Worm (Caenorhabditis elegans) whole organism, L4 larva: Measurements from ENCODE around the gene F14D2.19.

Source experiments
- F10B5.3 ChIP-seq: sonication (generic microtip); optimal IDR thresholded peaks from 2 replicates; lab custom pipeline; 2016; ENCODE audit warnings: mild to moderate bottlenecking, missing genetic modification characterization, missing compliant biosample characterization
- F37D6.2 ChIP-seq: sonication (generic microtip); optimal IDR thresholded peaks from 2 replicates; lab custom pipeline; 2016; ENCODE audit warnings: mild to moderate bottlenecking, missing genetic modification characterization, missing compliant biosample characterization
- R02D3.7 ChIP-seq: fragments of 150-350 bp; sonication (generic microtip); optimal IDR thresholded peaks from 3 replicates; lab custom pipeline; 2014; ENCODE audit warnings: missing biosample characterization, missing genetic modification characterization
- Y105C5A.15 ChIP-seq: fragments of 200-800 bp; sonication (Bioruptor generic); IDR thresholded peaks from 2 replicates; pipeline ENCODE4 v1.3.6; 2022; ENCODE audit warnings: missing genetic modification characterization, missing compliant biosample characterization
- Y48G9A.11 ChIP-seq: fragments of 200-800 bp; sonication (Bioruptor generic); IDR thresholded peaks from 2 replicates; pipeline ENCODE4 v1.3.6; 2022; ENCODE audit warnings: missing genetic modification reagents, missing genetic modification characterization, missing compliant biosample characterization
- ama-1 ChIP-seq: fragments of 150-350 bp; optimal IDR thresholded peaks from 2 replicates; lab custom pipeline; 2014; ENCODE audit warnings: inconsistent platforms, mixed read lengths
- arid-1 ChIP-seq: fragments of 200-800 bp; sonication (Bioruptor generic); conservative IDR thresholded peaks from 2 replicates; pipeline ENCODE4 v1.3.6; 2022; ENCODE audit warnings: missing genetic modification reagents, missing genetic modification characterization, missing compliant biosample characterization
- attf-4 ChIP-seq: sonication (generic microtip); optimal IDR thresholded peaks from 3 replicates; lab custom pipeline; 2017; ENCODE audit warnings: missing biosample characterization, missing genetic modification characterization
- ceh-20 ChIP-seq: fragments of 200-800 bp; sonication (Bioruptor generic); IDR thresholded peaks from 2 replicates; pipeline ENCODE4 v1.3.6; 2022; ENCODE audit warnings: missing genetic modification reagents, missing genetic modification characterization, missing compliant biosample characterization
- ceh-44 ChIP-seq: fragments of 200-800 bp; sonication (Bioruptor generic); IDR thresholded peaks from 2 replicates; pipeline ENCODE4 v1.3.6; 2022; ENCODE audit warnings: missing genetic modification reagents, missing genetic modification characterization, missing compliant biosample characterization
- ceh-62 ChIP-seq: sonication (generic microtip); optimal IDR thresholded peaks from 2 replicates; lab custom pipeline; 2017; ENCODE audit warnings: missing biosample characterization, missing genetic modification characterization
- daf-12 ChIP-seq: fragments of 150-350 bp; optimal IDR thresholded peaks from 2 replicates; lab custom pipeline; 2014; ENCODE audit warnings: missing biosample characterization, missing genetic modification reagents, missing genetic modification characterization
- daf-16 ChIP-seq, 3 experiments: sonication (generic microtip); optimal IDR thresholded peaks; 2 replicates each; lab custom pipeline; 2016 to 2017; ENCODE audit warnings: missing genetic modification characterization in 3 of 3, missing genetic modification reagents in 3 of 3, mild to moderate bottlenecking in 2 of 3, missing compliant biosample characterization in 2 of 3, missing biosample characterization in 1 of 3, moderate library complexity in 1 of 3
- daf-19 ChIP-seq: fragments of 200-800 bp; sonication (Bioruptor generic); conservative IDR thresholded peaks from 2 replicates; pipeline ENCODE4 v1.3.6; 2022; ENCODE audit warnings: missing genetic modification characterization, missing compliant biosample characterization
- dmd-6 ChIP-seq: fragments of 200-800 bp; sonication (Bioruptor generic); IDR thresholded peaks from 2 replicates; pipeline ENCODE4 v1.3.6; 2022; ENCODE audit warnings: missing genetic modification reagents, missing genetic modification characterization, missing compliant biosample characterization
- dmd-9 ChIP-seq: fragments of 200-800 bp; sonication (Bioruptor generic); IDR thresholded peaks from 2 replicates; pipeline ENCODE4 v1.3.6; 2022; ENCODE audit warnings: missing genetic modification reagents, missing genetic modification characterization, missing compliant biosample characterization
- dpl-1 ChIP-seq: fragments of 150-350 bp; optimal IDR thresholded peaks from 2 replicates; lab custom pipeline; 2014; ENCODE audit warnings: missing biosample characterization, missing genetic modification reagents, missing genetic modification characterization
- duxl-1 ChIP-seq: sonication (generic microtip); optimal IDR thresholded peaks from 2 replicates; lab custom pipeline; 2016; ENCODE audit warnings: mild to moderate bottlenecking, missing genetic modification characterization, moderate library complexity, missing compliant biosample characterization; ENCODE audit not compliant: poor library complexity
- dve-1 ChIP-seq: sonication (generic microtip); optimal IDR thresholded peaks from 2 replicates; lab custom pipeline; 2017; ENCODE audit warnings: antibody characterized with exemption, mild to moderate bottlenecking, missing genetic modification characterization, missing compliant biosample characterization; ENCODE audit not compliant: insufficient read depth
- fkh-10 ChIP-seq: fragments of 150-350 bp; optimal IDR thresholded peaks from 2 replicates; lab custom pipeline; 2014; ENCODE audit warnings: missing biosample characterization, missing genetic modification reagents, missing genetic modification characterization
- fos-1 ChIP-seq: fragments of 150-350 bp; optimal IDR thresholded peaks from 2 replicates; lab custom pipeline; 2014; ENCODE audit warnings: missing biosample characterization, missing genetic modification characterization
- hif-1 ChIP-seq, 2 experiments: sonication (generic microtip); optimal IDR thresholded peaks; 2 replicates each; lab custom pipeline; 2016 to 2017; ENCODE audit warnings: missing compliant biosample characterization in 2 of 2, missing genetic modification characterization in 2 of 2, missing genetic modification reagents in 2 of 2, missing genotype in 2 of 2, mild to moderate bottlenecking in 1 of 2
- hlh-30 ChIP-seq: sonication (generic microtip); optimal IDR thresholded peaks from 2 replicates; lab custom pipeline; 2017; ENCODE audit warnings: antibody characterized with exemption, mild to moderate bottlenecking, missing genetic modification characterization, missing compliant biosample characterization; ENCODE audit not compliant: insufficient read depth
- lin-1 ChIP-seq: fragments of 200-800 bp; sonication (Bioruptor generic); IDR thresholded peaks from 2 replicates; pipeline ENCODE4 v1.3.6; 2022; ENCODE audit warnings: missing genetic modification reagents, missing genetic modification characterization, missing compliant biosample characterization
- lin-38 ChIP-seq: fragments of 200-800 bp; sonication (Bioruptor generic); IDR thresholded peaks from 2 replicates; pipeline ENCODE4 v1.3.6; 2022; ENCODE audit warnings: missing genetic modification reagents, missing genetic modification characterization, missing compliant biosample characterization
- lin-39 ChIP-seq: fragments of 150-350 bp; optimal IDR thresholded peaks from 2 replicates; lab custom pipeline; 2014; ENCODE audit warnings: missing biosample characterization, missing genetic modification reagents, missing genetic modification characterization
- mdt-29 ChIP-seq: fragments of 200-800 bp; sonication (Bioruptor generic); IDR thresholded peaks from 2 replicates; pipeline ENCODE4 v1.3.6; 2022; ENCODE audit warnings: missing genetic modification reagents, missing genetic modification characterization, missing compliant biosample characterization
- mep-1 ChIP-seq: fragments of 150-350 bp; sonication (generic microtip); optimal IDR thresholded peaks from 3 replicates; lab custom pipeline; 2014; ENCODE audit warnings: missing biosample characterization, missing genetic modification characterization
- mes-2 ChIP-seq: sonication (generic microtip); optimal IDR thresholded peaks from 2 replicates; lab custom pipeline; 2016; ENCODE audit warnings: missing genotype, mild to moderate bottlenecking, missing genetic modification characterization, missing compliant biosample characterization; ENCODE audit not compliant: poor library complexity, severe bottlenecking
- nhr-11 ChIP-seq: fragments of 150-350 bp; optimal IDR thresholded peaks from 2 replicates; lab custom pipeline; 2014; ENCODE audit warnings: missing biosample characterization, missing genetic modification characterization
- nhr-28 ChIP-seq: fragments of 150-350 bp; optimal IDR thresholded peaks from 2 replicates; lab custom pipeline; 2014; ENCODE audit warnings: missing biosample characterization, missing genetic modification characterization
- nhr-48 ChIP-seq: sonication (generic microtip); optimal IDR thresholded peaks from 2 replicates; lab custom pipeline; 2016; ENCODE audit warnings: mild to moderate bottlenecking, missing genetic modification characterization, missing compliant biosample characterization
- nhr-6 ChIP-seq: fragments of 150-350 bp; optimal IDR thresholded peaks from 2 replicates; lab custom pipeline; 2014; ENCODE audit warnings: missing biosample characterization, missing genetic modification characterization
- nhr-76 ChIP-seq: fragments of 150-350 bp; optimal IDR thresholded peaks from 2 replicates; lab custom pipeline; 2014; ENCODE audit warnings: missing biosample characterization, missing genetic modification characterization
- php-3 ChIP-seq: fragments of 200-800 bp; sonication (Bioruptor generic); IDR thresholded peaks from 2 replicates; pipeline ENCODE4 v1.3.6; 2022; ENCODE audit warnings: missing genetic modification reagents, missing genetic modification characterization, missing compliant biosample characterization
- pqm-1 ChIP-seq: sonication (generic microtip); optimal IDR thresholded peaks from 2 replicates; lab custom pipeline; 2017; ENCODE audit warnings: missing biosample characterization, missing genetic modification characterization
- tra-1 ChIP-seq: fragments of 200-800 bp; sonication (Bioruptor generic); IDR thresholded peaks from 2 replicates; pipeline ENCODE4 v1.3.6; 2022; ENCODE audit warnings: missing genetic modification reagents, missing genetic modification characterization, missing compliant biosample characterization
- zfp-2 ChIP-seq: sonication (generic microtip); optimal IDR thresholded peaks from 2 replicates; lab custom pipeline; 2016; ENCODE audit warnings: mild to moderate bottlenecking, missing genetic modification characterization, missing compliant biosample characterization
- zfp-3 ChIP-seq: fragments of 200-800 bp; sonication (Bioruptor generic); conservative IDR thresholded peaks from 2 replicates; pipeline ENCODE4 v1.3.6; 2022; ENCODE audit warnings: missing genetic modification reagents, missing genetic modification characterization, missing compliant biosample characterization
- ztf-7 ChIP-seq: fragments of 150-350 bp; optimal IDR thresholded peaks from 2 replicates; lab custom pipeline; 2014; ENCODE audit warnings: missing biosample characterization, missing genetic modification characterization

The F14D2.19 gene

ce11 chrII:3310957-3311657, 25.8 kb downstream of the F14D2.19 start:
- TF ChIP-seq duxl-1 (tag; lab: Kevin White, UChicago) (peak; percentile 69), mes-2 (tag; lab: Kevin White, UChicago) (no peak), daf-16 (GFP tag; optimal IDR thresholded peaks at IDR 0.05; lab: Kevin White, UChicago) (no peak), daf-16 (tag; optimal IDR thresholded peaks at IDR 0.05; lab: Kevin White, UChicago) (peak; percentile 11), fos-1 (tag; lab: Kevin White, UChicago) (no peak), ama-1 (lab: Kevin White, UChicago) (no peak), arid-1 (GFP tag; lab: Robert Waterston, UW) (no peak), lin-38 (GFP tag; lab: Robert Waterston, UW) (peak; percentile 40), nhr-6 (tag; lab: Kevin White, UChicago) (no peak), pqm-1 (tag; lab: Kevin White, UChicago) (peak; percentile 56), nhr-28 (tag; lab: Kevin White, UChicago) (peak; percentile 23), Y105C5A.15 (GFP tag; lab: Robert Waterston, UW) (no peak), dmd-6 (GFP tag; lab: Robert Waterston, UW) (peak; percentile 13; the same call in 1 of the 2 replicates)

- TF ChIP-seq dmd-6 (GFP tag; lab: Robert Waterston, UW), result peak; percentile 19; the same call in 1 of the 2 replicates
These were observed 27.0 kb downstream of the F14D2.19 start for ce11 chrII:3309963-3310362.

- TF ChIP-seq attf-4 (no peak), zfp-3 (GFP tag; lab: Robert Waterston, UW) (no peak), dve-1 (tag; lab: Kevin White, UChicago) (peak; percentile 62), duxl-1 (tag; lab: Kevin White, UChicago) (peak; percentile 93), ceh-62 (tag; lab: Kevin White, UChicago) (no peak), F10B5.3 (tag; lab: Kevin White, UChicago) (no peak), dmd-9 (no peak), ztf-7 (tag; lab: Kevin White, UChicago) (no peak), lin-38 (GFP tag; lab: Robert Waterston, UW) (no peak), daf-16 (GFP tag; optimal IDR thresholded peaks at IDR 0.05; lab: Kevin White, UChicago) (no peak), daf-16 (tag; optimal IDR thresholded peaks at IDR 0.05; lab: Kevin White, UChicago) (peak; percentile 81), ceh-44 (GFP tag; lab: Robert Waterston, UW) (no peak), fkh-10 (GFP tag; lab: Kevin White, UChicago) (no peak), zfp-2 (tag; lab: Kevin White, UChicago) (no peak), nhr-28 (tag; lab: Kevin White, UChicago) (peak; percentile 56), tra-1 (GFP tag; lab: Robert Waterston, UW) (no peak), nhr-11 (tag; lab: Kevin White, UChicago) (no peak), nhr-76 (tag; lab: Kevin White, UChicago) (no peak), daf-12 (no peak), lin-1 (no peak), lin-39 (tag; lab: Kevin White, UChicago) (no peak), nhr-48 (tag; lab: Kevin White, UChicago) (no peak), php-3 (no peak), F37D6.2 (tag; lab: Kevin White, UChicago) (no peak), hlh-30 (tag; lab: Kevin White, UChicago) (peak; percentile 22), mdt-29 (no peak), Y48G9A.11 (GFP tag; lab: Robert Waterston, UW) (no peak), dpl-1 (GFP tag; lab: Kevin White, UChicago) (no peak), daf-19 (GFP tag; lab: Robert Waterston, UW) (no peak), hif-1 (tag; optimal IDR thresholded peaks at IDR 0.05; lab: Kevin White, UChicago) (no peak), R02D3.7 (no peak), dmd-6 (GFP tag; lab: Robert Waterston, UW) (peak; percentile 30; the same call in 1 of the 2 replicates), mep-1 (tag; lab: Kevin White, UChicago) (no peak), ceh-20 (no peak), mes-2 (tag; lab: Kevin White, UChicago) (peak; percentile 55)
- TF ChIP-seq, all 104 proteins: peak for 7
These were observed 33.4 kb downstream of the F14D2.19 start for ce11 chrII:3303582-3303981.
